Fruit fly (Drosophila melanogaster): ENCODE results near the gene CG5938.
A peak's percentile ranks its signal among the peaks of the same experiment; 100 is the strongest.

- TF ChIP-seq CG32006 (GFP tag; optimal IDR thresholded peaks at IDR 0.05) (peak; percentile 71), svp (GFP tag) (peak; percentile 31), CG11902 (GFP tag; optimal IDR thresholded peaks at IDR 0.05) (no peak), CG10669 (GFP tag; optimal IDR thresholded peaks at IDR 0.05) (no peak)
Measured at dm6 chr3R:27289638-27290037, 15.0 kb downstream of the CG5938 start.

Measured in whole organism, prepupa.